Fruit fly (Drosophila melanogaster): Measurements from ENCODE around the gene CG17806.

- TF ChIP-seq CG15710 (tag; optimal IDR thresholded peaks at IDR 0.05) (no peak), CG32121 (GFP tag; IDR thresholded peaks at IDR 0.05) (no peak), CG8301 (tag; optimal IDR thresholded peaks at IDR 0.05) (no peak)
Observed at dm6 chr3R:17773893-17774292, 29.2 kb downstream of the CG17806 start.
